Worm (Caenorhabditis elegans): ENCODE data around the gene R08C7.11.

ce11 chrIV:4448343-4448742 lies 6.4 kb downstream of the R08C7.11 start:
- TF ChIP-seq ama-1 (optimal IDR thresholded peaks at IDR 0.05), result no peak
- TF ChIP-seq nfya-1 (tag; optimal IDR thresholded peaks at IDR 0.05; ENCODE audit: insufficient read depth), result no peak
- no peak for TF ChIP-seq nhr-23 (tag; optimal IDR thresholded peaks at IDR 0.05)
- no peak for TF ChIP-seq mdl-1 (tag; optimal IDR thresholded peaks at IDR 0.05)
- no peak for TF ChIP-seq snpc-4 (tag; optimal IDR thresholded peaks at IDR 0.05)
- no peak for TF ChIP-seq ztf-4 (tag; optimal IDR thresholded peaks at IDR 0.05)
- no peak for TF ChIP-seq ceh-82 (tag; optimal IDR thresholded peaks at IDR 0.05)
- TF ChIP-seq pqm-1 (tag; optimal IDR thresholded peaks at IDR 0.05), result no peak
- TF ChIP-seq R02D3.7 (tag; optimal IDR thresholded peaks at IDR 0.05), result no peak
- TF ChIP-seq nhr-237 (tag; optimal IDR thresholded peaks at IDR 0.05), result no peak
- no peak for TF ChIP-seq unc-39 (tag; optimal IDR thresholded peaks at IDR 0.05)
- no peak for TF ChIP-seq jun-1 (tag; optimal IDR thresholded peaks at IDR 0.05)
- TF ChIP-seq unc-62 (GFP tag; optimal IDR thresholded peaks at IDR 0.05), result no peak
- no peak for TF ChIP-seq daf-12 (tag; optimal IDR thresholded peaks at IDR 0.05)
